Worm (Caenorhabditis elegans): ENCODE measurements around the gene T14G11.1.
A peak's percentile ranks its signal among the peaks of the same experiment; 100 is the strongest.

Gene T14G11.1

ce11 chrX:2704768-2705486 is 16.1 kb downstream of the T14G11.1 start:
- TF ChIP-seq ref-1 (GFP tag; conservative IDR thresholded peaks at IDR 0.05) (no peak), ztf-29 (GFP tag; IDR thresholded peaks at IDR 0.05) (no peak), klf-2 (GFP tag; conservative IDR thresholded peaks at IDR 0.05) (no peak), tab-1 (GFP tag; IDR thresholded peaks at IDR 0.05) (0 out of 2 replicates have a peak, but pooled peaks have one; percentile 38), med-1 (GFP tag; optimal IDR thresholded peaks at IDR 0.05; ENCODE audit: insufficient read depth) (no peak)

- TF ChIP-seq ztf-23 (GFP tag; IDR thresholded peaks at IDR 0.05) = no peak
- TF ChIP-seq klf-2 (GFP tag; conservative IDR thresholded peaks at IDR 0.05) = peak; percentile 51; the same call in 1 of the 2 replicates
- 0 out of 2 replicates have a peak, but pooled peaks have one; percentile 13 for TF ChIP-seq ztf-29 (GFP tag; IDR thresholded peaks at IDR 0.05)
- peak; percentile 64 for TF ChIP-seq flt-1 (GFP tag; IDR thresholded peaks at IDR 0.05)
Observed at ce11 chrX:2705809-2706378, 17.1 kb downstream of the T14G11.1 start, which contains the start of gene igcm-3. Gene igcm-3, minus strand, starts transcription at chrX:2705859.

- TF ChIP-seq tab-1 (GFP tag; IDR thresholded peaks at IDR 0.05) = no peak
- no peak for TF ChIP-seq ztf-29 (GFP tag; IDR thresholded peaks at IDR 0.05)
- TF ChIP-seq cog-1 (tag; optimal IDR thresholded peaks at IDR 0.05) = no peak
- TF ChIP-seq ref-1 (GFP tag; conservative IDR thresholded peaks at IDR 0.05) = no peak
- TF ChIP-seq med-1 (GFP tag; optimal IDR thresholded peaks at IDR 0.05; ENCODE audit: insufficient read depth) = no peak
- no peak for TF ChIP-seq klf-2 (GFP tag; conservative IDR thresholded peaks at IDR 0.05)
- TF ChIP-seq flt-1 (GFP tag; IDR thresholded peaks at IDR 0.05) = no peak
- TF ChIP-seq T22C8.4 (GFP tag; IDR thresholded peaks at IDR 0.05) = no peak
- TF ChIP-seq ztf-23 (GFP tag; IDR thresholded peaks at IDR 0.05) = no peak
Observed at ce11 chrX:2707480-2708015, 18.8 kb downstream of the T14G11.1 start.

- TF ChIP-seq flt-1 (GFP tag; IDR thresholded peaks at IDR 0.05) = no peak
- TF ChIP-seq tab-1 (GFP tag; IDR thresholded peaks at IDR 0.05) = no peak
- no peak for TF ChIP-seq ztf-23 (GFP tag; IDR thresholded peaks at IDR 0.05)
- TF ChIP-seq T22C8.4 (GFP tag; IDR thresholded peaks at IDR 0.05) = no peak
- TF ChIP-seq cog-1 (tag; optimal IDR thresholded peaks at IDR 0.05) = no peak
- TF ChIP-seq med-1 (GFP tag; optimal IDR thresholded peaks at IDR 0.05; ENCODE audit: insufficient read depth) = no peak
- TF ChIP-seq ref-1 (GFP tag; conservative IDR thresholded peaks at IDR 0.05) = no peak
- TF ChIP-seq ztf-29 (GFP tag; IDR thresholded peaks at IDR 0.05) = no peak
- no peak for TF ChIP-seq klf-2 (GFP tag; conservative IDR thresholded peaks at IDR 0.05)
Observed at ce11 chrX:2709183-2709582, 20.4 kb downstream of the T14G11.1 start.

- TF ChIP-seq cog-1 (tag; optimal IDR thresholded peaks at IDR 0.05) (peak; percentile 26), klf-2 (GFP tag; conservative IDR thresholded peaks at IDR 0.05) (no peak)
Observed at ce11 chrX:2712984-2713383, 24.2 kb downstream of the T14G11.1 start.

ce11 chrX:2727681-2728080 is 38.9 kb downstream of the T14G11.1 start:
- TF ChIP-seq T22C8.4 (GFP tag; IDR thresholded peaks at IDR 0.05) (no peak), ref-1 (GFP tag; conservative IDR thresholded peaks at IDR 0.05) (no peak), klf-2 (GFP tag; conservative IDR thresholded peaks at IDR 0.05) (no peak), med-1 (GFP tag; optimal IDR thresholded peaks at IDR 0.05; ENCODE audit: insufficient read depth) (no peak), flt-1 (GFP tag; IDR thresholded peaks at IDR 0.05) (no peak), ztf-29 (GFP tag; IDR thresholded peaks at IDR 0.05) (no peak)

ce11 chrX:2729857-2730256 is 41.1 kb downstream of the T14G11.1 start:
- TF ChIP-seq flt-1 (GFP tag; IDR thresholded peaks at IDR 0.05) (no peak), tab-1 (GFP tag; IDR thresholded peaks at IDR 0.05) (no peak), ztf-29 (GFP tag; IDR thresholded peaks at IDR 0.05) (no peak), ztf-23 (GFP tag; IDR thresholded peaks at IDR 0.05) (no peak), cog-1 (tag; optimal IDR thresholded peaks at IDR 0.05) (no peak), klf-2 (GFP tag; conservative IDR thresholded peaks at IDR 0.05) (no peak), ref-1 (GFP tag; conservative IDR thresholded peaks at IDR 0.05) (no peak), med-1 (GFP tag; optimal IDR thresholded peaks at IDR 0.05; ENCODE audit: insufficient read depth) (no peak)

- TF ChIP-seq tab-1 (GFP tag; IDR thresholded peaks at IDR 0.05) = no peak
- no peak for TF ChIP-seq ztf-23 (GFP tag; IDR thresholded peaks at IDR 0.05)
- TF ChIP-seq ref-1 (GFP tag; conservative IDR thresholded peaks at IDR 0.05) = no peak
- TF ChIP-seq cog-1 (tag; optimal IDR thresholded peaks at IDR 0.05) = no peak
- no peak for TF ChIP-seq flt-1 (GFP tag; IDR thresholded peaks at IDR 0.05)
- TF ChIP-seq T22C8.4 (GFP tag; IDR thresholded peaks at IDR 0.05) = no peak
- no peak for TF ChIP-seq klf-2 (GFP tag; conservative IDR thresholded peaks at IDR 0.05)
- TF ChIP-seq med-1 (GFP tag; optimal IDR thresholded peaks at IDR 0.05; ENCODE audit: insufficient read depth) = no peak
- TF ChIP-seq ztf-29 (GFP tag; IDR thresholded peaks at IDR 0.05) = no peak
Observed at ce11 chrX:2731416-2731815, 42.6 kb downstream of the T14G11.1 start.
